Fruit fly (Drosophila melanogaster) whole organism, embryonic: ENCODE data around the gene CG31548.

ENCODE experiments used
- BEAF-32 ChIP-seq: fragments of 200-800 bp; sonication (Bioruptor generic); optimal IDR thresholded peaks from 3 replicates; lab custom pipeline; 2017; ENCODE audit warnings: missing biosample characterization, missing genetic modification characterization, mild to moderate bottlenecking, moderate library complexity, missing genetic modification reagents
- C15 ChIP-seq: fragments of 200-800 bp; sonication (Bioruptor generic); IDR thresholded peaks from 3 replicates; pipeline ENCODE4 v1.3.6; 2022; ENCODE audit warnings: missing biosample characterization, missing genetic modification characterization
- CG1024 ChIP-seq: fragments of 200-800 bp; sonication (Bioruptor generic); IDR thresholded peaks from 2 replicates; pipeline ENCODE4 v1.3.6; 2022; ENCODE audit warnings: missing biosample characterization, missing genetic modification characterization
- CG10654 ChIP-seq: fragments of 200-800 bp; sonication (Bioruptor generic); optimal IDR thresholded peaks from 2 replicates; lab custom pipeline; 2016; ENCODE audit warnings: missing biosample characterization, missing genetic modification characterization
- CG13287 ChIP-seq: fragments of 200-800 bp; sonication (Bioruptor generic); IDR thresholded peaks from 2 replicates; pipeline ENCODE4 v1.3.6; 2022; ENCODE audit warnings: missing biosample characterization, missing genetic modification characterization; ENCODE audit not compliant: partially characterized antibody
- CG13894 ChIP-seq: fragments of 200-800 bp; sonication (Bioruptor generic); optimal IDR thresholded peaks from 3 replicates; lab custom pipeline; 2018; ENCODE audit warnings: missing biosample characterization, mild to moderate bottlenecking, missing genetic modification characterization, moderate library complexity
- CG18262 ChIP-seq: fragments of 200-800 bp; optimal IDR thresholded peaks from 3 replicates; lab custom pipeline; 2019; ENCODE audit warnings: missing biosample characterization, mild to moderate bottlenecking, missing genetic modification characterization, moderate library complexity
- CG18619 ChIP-seq: fragments of 200-800 bp; sonication (Bioruptor generic); optimal IDR thresholded peaks from 3 replicates; lab custom pipeline; 2017; ENCODE audit warnings: missing biosample characterization, mild to moderate bottlenecking, missing genetic modification characterization
- CG2120 ChIP-seq: fragments of 200-800 bp; sonication (Bioruptor generic); optimal IDR thresholded peaks from 3 replicates; lab custom pipeline; 2016; ENCODE audit warnings: missing biosample characterization, missing genetic modification characterization
- CG2678 ChIP-seq: fragments of 200-800 bp; sonication (Bioruptor generic); optimal IDR thresholded peaks from 3 replicates; lab custom pipeline; 2019; ENCODE audit warnings: missing biosample characterization, mild to moderate bottlenecking, missing genetic modification characterization, moderate library complexity
- CG31224 ChIP-seq: fragments of 200-800 bp; sonication (Bioruptor generic); IDR thresholded peaks from 2 replicates; pipeline ENCODE4 v1.3.6; 2022; ENCODE audit warnings: missing biosample characterization, missing genetic modification characterization
- CG3995 ChIP-seq: fragments of 200-800 bp; sonication (Bioruptor generic); optimal IDR thresholded peaks from 3 replicates; lab custom pipeline; 2016; ENCODE audit warnings: missing biosample characterization, missing genetic modification characterization
- CG8359 ChIP-seq: fragments of 200-800 bp; sonication (Bioruptor generic); optimal IDR thresholded peaks from 2 replicates; lab custom pipeline; 2017; ENCODE audit warnings: missing biosample characterization, mild to moderate bottlenecking, missing genetic modification characterization, borderline replicate concordance
- CG9797 ChIP-seq: fragments of 200-800 bp; sonication (Bioruptor generic); optimal IDR thresholded peaks from 3 replicates; lab custom pipeline; 2018; ENCODE audit warnings: missing biosample characterization, mild to moderate bottlenecking, missing genetic modification characterization
- CG9817 ChIP-seq: fragments of 200-800 bp; sonication (Bioruptor generic); optimal IDR thresholded peaks from 2 replicates; lab custom pipeline; 2018; ENCODE audit warnings: missing biosample characterization, mild to moderate bottlenecking, missing genetic modification characterization, moderate library complexity
- Deaf1 ChIP-seq: fragments of 200-800 bp; optimal IDR thresholded peaks from 3 replicates; lab custom pipeline; 2019; ENCODE audit warnings: missing biosample characterization, mild to moderate bottlenecking, missing genetic modification characterization, moderate library complexity
- Dip2 ChIP-seq: fragments of 200-800 bp; sonication (Bioruptor generic); IDR thresholded peaks from 2 replicates; pipeline ENCODE4 v1.3.6; 2022; ENCODE audit warnings: missing biosample characterization, missing genetic modification characterization
- Dip3 ChIP-seq: fragments of 200-800 bp; sonication (Bioruptor generic); optimal IDR thresholded peaks from 3 replicates; lab custom pipeline; 2016; ENCODE audit warnings: missing biosample characterization, missing genetic modification characterization
- Doc2 ChIP-seq: fragments of 200-800 bp; sonication (Bioruptor generic); IDR thresholded peaks from 2 replicates; pipeline ENCODE4 v1.3.6; 2022; ENCODE audit warnings: missing biosample characterization, missing genetic modification characterization
- Dref ChIP-seq: fragments of 200-800 bp; sonication (Bioruptor generic); IDR thresholded peaks from 2 replicates; pipeline ENCODE4 v1.3.6; 2022; ENCODE audit warnings: missing biosample characterization, missing genetic modification characterization
- H15 ChIP-seq: fragments of 200-800 bp; sonication (Bioruptor generic); IDR thresholded peaks from 3 replicates; pipeline ENCODE4 v1.3.6; 2022; ENCODE audit warnings: missing biosample characterization, missing genetic modification characterization
- HLHmδ ChIP-seq: fragments of 200-800 bp; sonication (Bioruptor generic); optimal IDR thresholded peaks from 2 replicates; lab custom pipeline; 2018; ENCODE audit warnings: missing biosample characterization, mild to moderate bottlenecking, missing genetic modification characterization, moderate library complexity
- Opbp ChIP-seq: fragments of 200-800 bp; sonication (Bioruptor generic); IDR thresholded peaks from 3 replicates; pipeline ENCODE4 v1.3.6; 2022; ENCODE audit warnings: missing biosample characterization, missing genetic modification characterization; ENCODE audit not compliant: partially characterized antibody
- Pdp1 ChIP-seq, 2 experiments: fragments of 200-800 bp; sonication (Bioruptor generic); optimal IDR thresholded peaks; 3 replicates each; lab custom pipeline; 2016; ENCODE audit warnings: missing biosample characterization in 2 of 2, missing genetic modification characterization in 2 of 2, mild to moderate bottlenecking in 1 of 2, moderate library complexity in 1 of 2
- Sox100B ChIP-seq: fragments of 200-800 bp; sonication (Bioruptor generic); optimal IDR thresholded peaks from 3 replicates; lab custom pipeline; 2018; ENCODE audit warnings: missing biosample characterization, mild to moderate bottlenecking, missing genetic modification characterization
- ab ChIP-seq: fragments of 200-800 bp; sonication (Bioruptor generic); optimal IDR thresholded peaks from 2 replicates; lab custom pipeline; 2016; ENCODE audit warnings: missing biosample characterization, missing genetic modification characterization
- bcd ChIP-seq: fragments of 200-800 bp; sonication (Bioruptor generic); optimal IDR thresholded peaks from 2 replicates; lab custom pipeline; 2017; ENCODE audit warnings: missing biosample characterization, mild to moderate bottlenecking, missing genetic modification characterization
- bsh ChIP-seq, 2 experiments: fragments of 200-800 bp; sonication (Bioruptor generic); optimal IDR thresholded peaks; 2 replicates each; lab custom pipeline; 2017 to 2018; ENCODE audit warnings: mild to moderate bottlenecking in 2 of 2, missing biosample characterization in 2 of 2, missing genetic modification characterization in 2 of 2, moderate library complexity in 1 of 2
- chif ChIP-seq, 2 experiments: fragments of 200-800 bp; sonication (Bioruptor generic); optimal IDR thresholded peaks; 3 replicates each; lab custom pipeline; 2016; ENCODE audit warnings: missing biosample characterization in 2 of 2, missing genetic modification characterization in 2 of 2
- crc ChIP-seq: fragments of 200-800 bp; sonication (Bioruptor generic); optimal IDR thresholded peaks from 2 replicates; lab custom pipeline; 2016; ENCODE audit warnings: missing biosample characterization, missing genetic modification characterization
- da ChIP-seq: fragments of 200-800 bp; sonication (Bioruptor generic); optimal IDR thresholded peaks from 2 replicates; lab custom pipeline; 2016; ENCODE audit warnings: missing biosample characterization, missing genetic modification characterization
- disco-r ChIP-seq: fragments of 200-800 bp; sonication (Bioruptor generic); optimal IDR thresholded peaks from 2 replicates; lab custom pipeline; 2016; ENCODE audit warnings: missing biosample characterization, missing genetic modification characterization
- dmrt11E ChIP-seq: fragments of 200-800 bp; sonication (Bioruptor generic); optimal IDR thresholded peaks from 3 replicates; lab custom pipeline; 2018; ENCODE audit warnings: missing biosample characterization, mild to moderate bottlenecking, missing genetic modification characterization, moderate library complexity
- eve ChIP-seq, 2 experiments: fragments of >200 bp; optimal IDR thresholded peaks; 2 replicates each; lab custom pipeline; 2017; ENCODE audit warnings: missing biosample characterization in 2 of 2, missing genetic modification characterization in 2 of 2
- exex ChIP-seq: fragments of 200-800 bp; sonication (Bioruptor generic); optimal IDR thresholded peaks from 4 replicates; lab custom pipeline; 2018; ENCODE audit warnings: missing biosample characterization, mild to moderate bottlenecking, missing genetic modification characterization, moderate library complexity
- inv ChIP-seq: fragments of 200-800 bp; sonication (Bioruptor generic); IDR thresholded peaks from 2 replicates; pipeline ENCODE4 v1.3.6; 2022; ENCODE audit warnings: missing biosample characterization, missing genetic modification characterization; ENCODE audit not compliant: partially characterized antibody
- lilli ChIP-seq: fragments of 200-800 bp; sonication (Bioruptor generic); optimal IDR thresholded peaks from 3 replicates; lab custom pipeline; 2016; ENCODE audit warnings: missing biosample characterization, missing genetic modification characterization
- maf-S ChIP-seq: fragments of 200-800 bp; sonication (Bioruptor generic); optimal IDR thresholded peaks from 2 replicates; lab custom pipeline; 2016; ENCODE audit warnings: missing biosample characterization, missing genetic modification characterization
- mirr ChIP-seq: fragments of 200-800 bp; sonication (Bioruptor generic); optimal IDR thresholded peaks from 3 replicates; lab custom pipeline; 2018; ENCODE audit warnings: missing biosample characterization, mild to moderate bottlenecking, missing genetic modification characterization
- nom ChIP-seq: fragments of 200-800 bp; sonication (Bioruptor generic); optimal IDR thresholded peaks from 2 replicates; lab custom pipeline; 2017; ENCODE audit warnings: missing biosample characterization, missing genetic modification characterization, mild to moderate bottlenecking, moderate library complexity, missing genetic modification reagents
- pan ChIP-seq, 4 experiments: fragments of >200 bp in 3 of 4; fragments of 200-800 bp in 1 of 4; sonication (Bioruptor generic) in 1 of 4; optimal IDR thresholded peaks in 3 of 4; IDR thresholded peaks in 1 of 4; 2 replicates each; pipeline versions ENCODE4 v1.3.6 to Lab custom; 2017 to 2022; ENCODE audit warnings: missing biosample characterization in 2 of 4, missing genetic modification characterization in 2 of 4, mixed read lengths in 1 of 4
- peb ChIP-seq: fragments of 200-800 bp; sonication (Bioruptor generic); IDR thresholded peaks from 2 replicates; pipeline ENCODE4 v1.3.6; 2022; ENCODE audit warnings: missing biosample characterization, missing genetic modification characterization
- repo ChIP-seq: fragments of 200-800 bp; sonication (Bioruptor generic); optimal IDR thresholded peaks from 2 replicates; lab custom pipeline; 2016; ENCODE audit warnings: missing biosample characterization, missing genetic modification characterization
- schlank ChIP-seq: fragments of 200-800 bp; sonication (Bioruptor generic); optimal IDR thresholded peaks from 2 replicates; lab custom pipeline; 2018; ENCODE audit warnings: missing biosample characterization, mild to moderate bottlenecking, missing genetic modification characterization
- sob ChIP-seq: fragments of 200-800 bp; sonication (Bioruptor generic); IDR thresholded peaks from 2 replicates; pipeline ENCODE4 v1.3.6; 2022; ENCODE audit warnings: missing biosample characterization, missing genetic modification characterization
- stwl ChIP-seq: fragments of 200-800 bp; sonication (Bioruptor generic); optimal IDR thresholded peaks from 3 replicates; lab custom pipeline; 2018; ENCODE audit warnings: missing biosample characterization, mild to moderate bottlenecking, missing genetic modification characterization, moderate library complexity
- wdn ChIP-seq: fragments of 200-800 bp; sonication (Bioruptor generic); IDR thresholded peaks from 2 replicates; pipeline ENCODE4 v1.3.6; 2022; ENCODE audit warnings: missing biosample characterization, missing genetic modification characterization
- zen ChIP-seq: fragments of 200-800 bp; sonication (Bioruptor generic); optimal IDR thresholded peaks from 3 replicates; lab custom pipeline; 2018; ENCODE audit warnings: missing biosample characterization, mild to moderate bottlenecking, missing genetic modification characterization, moderate library complexity

The CG31548 gene

dm6 chr3R:5672658-5673217 lies 36.1 kb upstream of the CG31548 start (continued):
- TF ChIP-seq nom (GFP tag; lab: Kevin White, UChicago): no peak
- no peak for TF ChIP-seq pan (optimal IDR thresholded peaks at IDR 0.05; lab: Kevin White, UChicago)
- peak in 1 of 2 experiments; percentile 47 for TF ChIP-seq pan (GFP tag; optimal IDR thresholded peaks at IDR 0.05 in 1 of 2, IDR thresholded peaks at IDR 0.05 in 1 of 2)
- TF ChIP-seq CG13894: no peak
- TF ChIP-seq stwl: no peak
- peak; percentile 55 to 82 for TF ChIP-seq bsh (GFP tag; optimal IDR thresholded peaks at IDR 0.05; lab: Kevin White, UChicago)
- TF ChIP-seq bcd (GFP tag; lab: Kevin White, UChicago): peak; percentile 57
- TF ChIP-seq H15: 0 out of 3 replicates have a peak, but pooled peaks have one; percentile 8
- TF ChIP-seq lilli (GFP tag; lab: Kevin White, UChicago): peak; percentile 42
- 0 out of 2 replicates have a peak, but pooled peaks have one; percentile 24 for TF ChIP-seq wdn (GFP tag; lab: Robert Waterston, UW)
- TF ChIP-seq CG1024 (GFP tag; lab: Robert Waterston, UW): peak; percentile 52; the same call in 1 of the 2 replicates
- TF ChIP-seq Deaf1 (tag; lab: Kevin White, UChicago): no peak
- TF ChIP-seq Dip3 (GFP tag; lab: Kevin White, UChicago): no peak
- no peak for TF ChIP-seq Sox100B (GFP tag; lab: Kevin White, UChicago)
- no peak for TF ChIP-seq CG2678 (tag; lab: Kevin White, UChicago)
- no peak for TF ChIP-seq Opbp (GFP tag; lab: Robert Waterston, UW)
- peak; percentile 72 for TF ChIP-seq CG8359
- no peak for TF ChIP-seq CG3995 (GFP tag; lab: Kevin White, UChicago)
- TF ChIP-seq CG18619 (GFP tag; lab: Kevin White, UChicago): peak; percentile 86
- TF ChIP-seq Pdp1 (GFP tag; optimal IDR thresholded peaks at IDR 0.05; lab: Kevin White, UChicago): peak; percentile 30 to 83
- TF ChIP-seq peb (GFP tag; lab: Robert Waterston, UW): no peak
- TF ChIP-seq ab (GFP tag; lab: Kevin White, UChicago): no peak
- TF ChIP-seq dmrt11E (tag; lab: Kevin White, UChicago): peak; percentile 50
- TF ChIP-seq exex (tag; lab: Kevin White, UChicago): peak; percentile 78
- TF ChIP-seq CG9817 (tag; lab: Kevin White, UChicago): no peak
- peak; percentile 98 for TF ChIP-seq HLHmδ (GFP tag; lab: Kevin White, UChicago)
- no peak for TF ChIP-seq Dip2 (GFP tag; lab: Robert Waterston, UW)
- peak; percentile 54 for TF ChIP-seq CG2120 (GFP tag; lab: Kevin White, UChicago)
- TF ChIP-seq CG13287 (GFP tag; lab: Robert Waterston, UW): peak; percentile 26; the same call in 1 of the 2 replicates
- peak; percentile 51 for TF ChIP-seq zen (tag; lab: Kevin White, UChicago)
- TF ChIP-seq Doc2: no peak
- TF ChIP-seq C15 (GFP tag; lab: Robert Waterston, UW): no peak
- no peak for TF ChIP-seq da (GFP tag; lab: Kevin White, UChicago)
- peak; percentile 25 for TF ChIP-seq disco-r (GFP tag; lab: Kevin White, UChicago)
- no peak for TF ChIP-seq eve (GFP tag; optimal IDR thresholded peaks at IDR 0.05; lab: Kevin White, UChicago)
- TF ChIP-seq crc (GFP tag; lab: Kevin White, UChicago): peak; percentile 30
- no peak for TF ChIP-seq Dref (GFP tag; lab: Robert Waterston, UW)
- no peak for TF ChIP-seq BEAF-32
- no peak for TF ChIP-seq inv (GFP tag; lab: Robert Waterston, UW)
- peak; percentile 28 to 53 for TF ChIP-seq chif (GFP tag; optimal IDR thresholded peaks at IDR 0.05; lab: Kevin White, UChicago)
- TF ChIP-seq sob: peak; percentile 50; the same call in 1 of the 2 replicates
- peak; percentile 78 for TF ChIP-seq repo (GFP tag; lab: Kevin White, UChicago)
- TF ChIP-seq CG31224: no peak
- peak; percentile 56 for TF ChIP-seq maf-S
- TF ChIP-seq CG18262: peak; percentile 67
- peak; percentile 97 for TF ChIP-seq mirr (GFP tag; lab: Kevin White, UChicago)
- peak; percentile 30 for TF ChIP-seq CG9797
- TF ChIP-seq schlank: peak; percentile 86
- TF ChIP-seq CG10654 (GFP tag; lab: Kevin White, UChicago): peak; percentile 41
